Fruit fly (Drosophila melanogaster): ENCODE measurements around the gene CG6763.
A peak's percentile ranks its signal among the peaks of the same experiment; 100 is the strongest.

CG6763 gene

DNA sequence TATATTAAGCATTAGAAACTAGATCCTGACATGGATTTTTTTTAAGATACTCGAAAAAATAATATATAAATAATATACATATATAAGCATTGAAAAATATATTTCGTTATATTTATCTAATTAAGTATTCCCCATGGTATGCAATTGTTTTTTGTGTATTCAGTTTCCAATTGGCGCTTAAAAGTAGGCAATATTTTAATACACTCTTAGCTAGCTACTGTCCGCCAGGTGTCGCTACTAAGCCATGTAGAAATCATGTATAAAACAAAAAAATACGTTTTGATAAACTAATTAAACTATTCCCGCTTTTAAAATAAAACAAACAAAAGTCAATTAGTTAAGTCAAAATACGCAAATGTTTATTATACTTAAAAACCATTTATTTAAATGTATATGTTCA is 47.5 kb downstream of the CG6763 start (continued):
- TF ChIP-seq dm (GFP tag; optimal IDR thresholded peaks at IDR 0.05) (no peak), CG6272 (GFP tag; IDR thresholded peaks at IDR 0.05) (no peak), Ssrp (tag; optimal IDR thresholded peaks at IDR 0.05) (no peak), CG30431 (GFP tag; optimal IDR thresholded peaks at IDR 0.05) (no peak), CG15514 (GFP tag; optimal IDR thresholded peaks at IDR 0.05) (peak; percentile 58), usp (GFP tag; optimal IDR thresholded peaks at IDR 0.05) (no peak), CG10462 (GFP tag; optimal IDR thresholded peaks at IDR 0.05) (peak; percentile 48), da (GFP tag; optimal IDR thresholded peaks at IDR 0.05) (no peak), CG13287 (GFP tag; IDR thresholded peaks at IDR 0.05; ENCODE audit: partially characterized antibody) (no peak; the same call in 1 of the 2 replicates), ro (GFP tag; IDR thresholded peaks at IDR 0.05) (no peak), CG8388 (GFP tag; optimal IDR thresholded peaks at IDR 0.05) (peak; percentile 11), knrl (GFP tag; IDR thresholded peaks at IDR 0.05; ENCODE audit: partially characterized antibody) (no peak), Fer3 (tag; optimal IDR thresholded peaks at IDR 0.05) (peak; percentile 55), slbo (GFP tag; IDR thresholded peaks at IDR 0.05) (peak; percentile 47; the same call in 1 of the 2 replicates), cg (GFP tag; optimal IDR thresholded peaks at IDR 0.05) (no peak), CG15601 (tag; optimal IDR thresholded peaks at IDR 0.05) (peak; percentile 60), Med (GFP tag) (peak; percentile 94), Bdp1 (GFP tag; optimal IDR thresholded peaks at IDR 0.05) (no peak), CG4360 (GFP tag; IDR thresholded peaks at IDR 0.05) (no peak), CG17361 (GFP tag; IDR thresholded peaks at IDR 0.05) (no peak), Fer1 (GFP tag; optimal IDR thresholded peaks at IDR 0.05) (peak; percentile 72), CG5953 (GFP tag; IDR thresholded peaks at IDR 0.05) (no peak), kah (GFP tag; optimal IDR thresholded peaks at IDR 0.05) (peak; percentile 68), Hr3 (GFP tag; optimal IDR thresholded peaks at IDR 0.05) (peak; percentile 30), kni (GFP tag; optimal IDR thresholded peaks at IDR 0.05) (peak; percentile 12), Spps (tag; optimal IDR thresholded peaks at IDR 0.05) (peak; percentile 16), CG33557 (GFP tag; optimal IDR thresholded peaks at IDR 0.05) (peak; percentile 65), Oli (tag; optimal IDR thresholded peaks at IDR 0.05) (peak; percentile 7), CG11398 (GFP tag; optimal IDR thresholded peaks at IDR 0.05) (peak; percentile 5), Kr (GFP tag; optimal IDR thresholded peaks at IDR 0.05) (peak; percentile 11), Nf-YB (GFP tag; optimal IDR thresholded peaks at IDR 0.05) (peak; percentile 38), ken (GFP tag; IDR thresholded peaks at IDR 0.05) (no peak), otp (GFP tag; IDR thresholded peaks at IDR 0.05) (peak; percentile 47; the same call in 1 of the 3 replicates), Doc3 (GFP tag; IDR thresholded peaks at IDR 0.05; ENCODE audit: partially characterized antibody) (no peak), Dfd (GFP tag; optimal IDR thresholded peaks at IDR 0.05) (no peak), h (optimal IDR thresholded peaks at IDR 0.05) (no peak), unpg (GFP tag; optimal IDR thresholded peaks at IDR 0.05) (peak; percentile 44), CG32532 (GFP tag; IDR thresholded peaks at IDR 0.05) (peak; percentile 48; the same call in 1 of the 2 replicates), Nf-YA (GFP tag; IDR thresholded peaks at IDR 0.05) (no peak), dmrt11E (tag; optimal IDR thresholded peaks at IDR 0.05) (peak; percentile 57), tup (GFP tag; optimal IDR thresholded peaks at IDR 0.05) (no peak), sima (GFP tag; optimal IDR thresholded peaks at IDR 0.05) (no peak), CG12236 (GFP tag; optimal IDR thresholded peaks at IDR 0.05) (peak; percentile 6), CG15269 (tag; optimal IDR thresholded peaks at IDR 0.05) (peak; percentile 53), Hand (GFP tag; optimal IDR thresholded peaks at IDR 0.05) (no peak), en (GFP tag; optimal IDR thresholded peaks at IDR 0.05) (no peak), Dbx (GFP tag; IDR thresholded peaks at IDR 0.05) (no peak), CG12659 (GFP tag; optimal IDR thresholded peaks at IDR 0.05) (peak; percentile 38), CG10274 (GFP tag; optimal IDR thresholded peaks at IDR 0.05) (no peak), Mad (GFP tag; optimal IDR thresholded peaks at IDR 0.05) (peak; percentile 53), Rfx (GFP tag; IDR thresholded peaks at IDR 0.05) (peak; percentile 61), Xrp1 (GFP tag; IDR thresholded peaks at IDR 0.05) (peak; percentile 75)

Measured in whole organism, embryonic.